Worm (Caenorhabditis elegans) whole organism, L3 larva: ENCODE data around the gene R10D12.1.

Source experiments
- fkh-10 ChIP-seq: sonication (generic microtip); optimal IDR thresholded peaks from 2 replicates; lab custom pipeline; 2017; ENCODE audit warnings: missing biosample characterization, missing genetic modification reagents, missing genetic modification characterization
- pqm-1 ChIP-seq: fragments of 150-350 bp; optimal IDR thresholded peaks from 2 replicates; lab custom pipeline; 2017; ENCODE audit warnings: missing biosample characterization, missing genetic modification characterization, inconsistent platforms
- tbx-2 ChIP-seq: sonication (generic microtip); optimal IDR thresholded peaks from 2 replicates; lab custom pipeline; 2016; ENCODE audit warnings: mild to moderate bottlenecking, missing genetic modification characterization, missing compliant biosample characterization

ce11 chrV:13958247-13958646 lies 23.8 kb upstream of the R10D12.1 start, which contains the start of gene R10D12.10:
- TF ChIP-seq fkh-10 (GFP tag; lab: Kevin White, UChicago), result no peak
- TF ChIP-seq tbx-2, result no peak
- TF ChIP-seq pqm-1 (tag; lab: Kevin White, UChicago), result no peak
